Worm (Caenorhabditis elegans) whole organism, young adult: ENCODE results near the gene tig-2.

Source experiments
- B0336.3 ChIP-seq: fragments of 200-800 bp; sonication (Bioruptor generic); IDR thresholded peaks from 2 replicates; pipeline ENCODE4 v1.3.6; 2022; ENCODE audit warnings: missing genetic modification characterization, missing compliant biosample characterization
- D2030.7 ChIP-seq: fragments of 200-800 bp; sonication (Bioruptor generic); IDR thresholded peaks from 2 replicates; pipeline ENCODE4 v1.3.6; 2022; ENCODE audit warnings: missing genetic modification reagents, missing genetic modification characterization, missing compliant biosample characterization
- F10E7.11 ChIP-seq: sonication (generic microtip); optimal IDR thresholded peaks from 2 replicates; lab custom pipeline; 2017; ENCODE audit warnings: mild to moderate bottlenecking, missing genetic modification characterization, moderate library complexity, missing compliant biosample characterization
- F37B4.10 ChIP-seq: fragments of 200-800 bp; sonication (Bioruptor generic); IDR thresholded peaks from 2 replicates; pipeline ENCODE4 v1.3.6; 2022; ENCODE audit warnings: missing genetic modification characterization, missing compliant biosample characterization
- F39B2.1 ChIP-seq: fragments of 200-800 bp; sonication (Bioruptor generic); IDR thresholded peaks from 2 replicates; pipeline ENCODE4 v1.3.6; 2022; ENCODE audit warnings: missing genetic modification reagents, missing genetic modification characterization, missing compliant biosample characterization
- F57A8.1 ChIP-seq: fragments of 200-800 bp; sonication (Bioruptor generic); optimal IDR thresholded peaks from 2 replicates; lab custom pipeline; 2018; ENCODE audit warnings: mild to moderate bottlenecking, missing genetic modification characterization, moderate library complexity, missing compliant biosample characterization
- T07F8.4 ChIP-seq: sonication (generic microtip); optimal IDR thresholded peaks from 2 replicates; lab custom pipeline; 2016; ENCODE audit warnings: mild to moderate bottlenecking, missing genetic modification characterization, moderate library complexity, missing compliant biosample characterization
- ama-1 ChIP-seq, 3 experiments: fragments of 150-350 bp in 1 of 3; sonication (generic microtip) in 2 of 3; optimal IDR thresholded peaks; 2 replicates each; lab custom pipeline; 2014 to 2018; ENCODE audit warnings: missing biosample characterization in 2 of 3, missing genetic modification characterization in 2 of 3, missing genetic modification reagents in 2 of 3
- aptf-3 ChIP-seq: fragments of 200-800 bp; sonication (Bioruptor generic); IDR thresholded peaks from 2 replicates; pipeline ENCODE4 v1.3.6; 2022; ENCODE audit warnings: missing genetic modification characterization, missing compliant biosample characterization
- atf-7 ChIP-seq: sonication (generic microtip); optimal IDR thresholded peaks from 2 replicates; lab custom pipeline; 2017; ENCODE audit warnings: mild to moderate bottlenecking, missing genetic modification characterization, missing compliant biosample characterization
- attf-5 ChIP-seq: fragments of 200-800 bp; sonication (Bioruptor generic); optimal IDR thresholded peaks from 2 replicates; lab custom pipeline; 2018; ENCODE audit warnings: mild to moderate bottlenecking, missing genetic modification characterization, missing compliant biosample characterization
- attf-6 ChIP-seq: fragments of 200-800 bp; sonication (Bioruptor generic); IDR thresholded peaks from 2 replicates; pipeline ENCODE4 v1.3.6; 2022; ENCODE audit warnings: missing genetic modification reagents, missing genetic modification characterization, missing compliant biosample characterization
- ceh-27 ChIP-seq: fragments of 200-800 bp; sonication (Bioruptor generic); optimal IDR thresholded peaks from 2 replicates; lab custom pipeline; 2018; ENCODE audit warnings: mild to moderate bottlenecking, missing genetic modification characterization, moderate library complexity, missing compliant biosample characterization
- chd-7 ChIP-seq: sonication (generic microtip); optimal IDR thresholded peaks from 2 replicates; lab custom pipeline; 2016; ENCODE audit warnings: mild to moderate bottlenecking, missing genetic modification characterization, moderate library complexity, missing compliant biosample characterization
- dpff-1 ChIP-seq: sonication (generic microtip); optimal IDR thresholded peaks from 2 replicates; lab custom pipeline; 2017; ENCODE audit warnings: mild to moderate bottlenecking, missing genetic modification characterization, missing compliant biosample characterization
- dpl-1 ChIP-seq: fragments of 150-350 bp; optimal IDR thresholded peaks from 2 replicates; lab custom pipeline; 2014; ENCODE audit warnings: missing biosample characterization, missing genetic modification reagents, missing genetic modification characterization
- ekl-4 ChIP-seq: fragments of 200-800 bp; sonication (Bioruptor generic); IDR thresholded peaks from 2 replicates; pipeline ENCODE4 v1.3.6; 2022; ENCODE audit warnings: missing genetic modification reagents, missing genetic modification characterization, missing compliant biosample characterization
- him-1 ChIP-seq: sonication (generic microtip); optimal IDR thresholded peaks from 2 replicates; lab custom pipeline; 2016; ENCODE audit warnings: missing genotype, missing genetic modification reagents, missing genetic modification characterization, missing compliant biosample characterization
- hlh-12 ChIP-seq: sonication (generic microtip); optimal IDR thresholded peaks from 2 replicates; lab custom pipeline; 2016; ENCODE audit warnings: missing genetic modification characterization, missing compliant biosample characterization
- hsf-1 ChIP-seq: fragments of 200-800 bp; sonication (Bioruptor generic); IDR thresholded peaks from 2 replicates; pipeline ENCODE4 v1.3.6; 2022; ENCODE audit warnings: missing genetic modification reagents, missing genetic modification characterization, missing compliant biosample characterization
- let-526 ChIP-seq: fragments of 200-800 bp; sonication (Bioruptor generic); IDR thresholded peaks from 2 replicates; pipeline ENCODE4 v1.3.6; 2022; ENCODE audit warnings: missing genetic modification reagents, missing genetic modification characterization, missing compliant biosample characterization
- lir-1 ChIP-seq: fragments of 200-800 bp; sonication (Bioruptor generic); conservative IDR thresholded peaks from 2 replicates; pipeline ENCODE4 v1.3.6; 2022; ENCODE audit warnings: missing genetic modification reagents, missing genetic modification characterization, missing compliant biosample characterization
- lsy-27 ChIP-seq: sonication (generic microtip); optimal IDR thresholded peaks from 2 replicates; lab custom pipeline; 2017; ENCODE audit warnings: missing genetic modification characterization, mild to moderate bottlenecking, missing compliant biosample characterization, antibody characterized with exemption, missing genotype, borderline replicate concordance; ENCODE audit not compliant: insufficient read depth
- madf-3 ChIP-seq: fragments of 200-800 bp; sonication (Bioruptor generic); IDR thresholded peaks from 2 replicates; pipeline ENCODE4 v1.3.6; 2022; ENCODE audit warnings: missing genetic modification reagents, missing genetic modification characterization, missing compliant biosample characterization
- mcd-1 ChIP-seq: fragments of 200-800 bp; sonication (Bioruptor generic); IDR thresholded peaks from 2 replicates; pipeline ENCODE4 v1.3.6; 2022; ENCODE audit warnings: missing genetic modification reagents, missing genetic modification characterization, missing compliant biosample characterization
- mel-28 ChIP-seq: sonication (generic microtip); optimal IDR thresholded peaks from 2 replicates; lab custom pipeline; 2016; ENCODE audit warnings: borderline replicate concordance, mild to moderate bottlenecking, missing genetic modification characterization, missing compliant biosample characterization
- mxl-1 ChIP-seq: sonication (generic microtip); optimal IDR thresholded peaks from 2 replicates; lab custom pipeline; 2016; ENCODE audit warnings: missing genetic modification characterization, missing compliant biosample characterization
- nfya-1 ChIP-seq: sonication (generic microtip); optimal IDR thresholded peaks from 2 replicates; lab custom pipeline; 2017; ENCODE audit warnings: antibody characterized with exemption, missing compliant biosample characterization, missing genetic modification characterization, borderline replicate concordance; ENCODE audit not compliant: insufficient read depth
- nfyb-1 ChIP-seq: fragments of 200-800 bp; sonication (Bioruptor generic); IDR thresholded peaks from 2 replicates; pipeline ENCODE4 v1.3.6; 2022; ENCODE audit warnings: missing genetic modification reagents, missing genetic modification characterization, missing compliant biosample characterization
- nhr-120 ChIP-seq: fragments of 200-800 bp; sonication (Bioruptor generic); IDR thresholded peaks from 2 replicates; pipeline ENCODE4 v1.3.6; 2022; ENCODE audit warnings: missing genetic modification characterization, missing compliant biosample characterization
- nhr-80 ChIP-seq: sonication (generic microtip); optimal IDR thresholded peaks from 2 replicates; lab custom pipeline; 2016; ENCODE audit warnings: missing genetic modification characterization, missing compliant biosample characterization
- nhr-90 ChIP-seq: sonication (generic microtip); optimal IDR thresholded peaks from 2 replicates; lab custom pipeline; 2016; ENCODE audit warnings: missing genotype, mild to moderate bottlenecking, missing genetic modification characterization, missing compliant biosample characterization
- pbrm-1 ChIP-seq: fragments of 200-800 bp; sonication (Bioruptor generic); IDR thresholded peaks from 2 replicates; pipeline ENCODE4 v1.3.6; 2022; ENCODE audit warnings: missing genetic modification reagents, missing genetic modification characterization, missing compliant biosample characterization
- pha-4 ChIP-seq: fragments of 150-350 bp; sonication (generic microtip); optimal IDR thresholded peaks from 2 replicates; lab custom pipeline; 2014; ENCODE audit warnings: missing biosample characterization, missing genetic modification reagents, missing genetic modification characterization
- rec-8 ChIP-seq, 2 experiments: sonication (generic microtip); optimal IDR thresholded peaks; 2 replicates each; lab custom pipeline; 2016; ENCODE audit warnings: mild to moderate bottlenecking in 2 of 2, missing genetic modification characterization in 2 of 2, missing genetic modification reagents in 2 of 2, missing genotype in 2 of 2, missing biosample characterization in 1 of 2, missing compliant biosample characterization in 1 of 2, moderate library complexity in 1 of 2
- snpc-1.1 ChIP-seq: sonication (generic microtip); optimal IDR thresholded peaks from 2 replicates; lab custom pipeline; 2017; ENCODE audit warnings: missing genetic modification characterization, mild to moderate bottlenecking, missing compliant biosample characterization, antibody characterized with exemption, moderate library complexity, missing genotype, missing genetic modification reagents; ENCODE audit not compliant: insufficient read depth
- snpc-4 ChIP-seq, 5 experiments: fragments of 150-350 bp in 1 of 5; sonication (generic microtip) in 4 of 5; optimal IDR thresholded peaks; 2 replicates each; lab custom pipeline; 2014 to 2018; ENCODE audit warnings: missing genetic modification characterization in 5 of 5, missing biosample characterization in 3 of 5, antibody characterized with exemption in 2 of 5, mild to moderate bottlenecking in 2 of 5, missing compliant biosample characterization in 2 of 5, missing genotype in 2 of 5, moderate library complexity in 2 of 5, missing genetic modification reagents in 1 of 5
- tbp1 ChIP-seq: fragments of 200-800 bp; sonication (Bioruptor generic); optimal IDR thresholded peaks from 2 replicates; lab custom pipeline; 2018; ENCODE audit warnings: mild to moderate bottlenecking, missing genetic modification characterization, missing compliant biosample characterization
- tlf-1 ChIP-seq: fragments of 200-800 bp; sonication (Bioruptor generic); optimal IDR thresholded peaks from 2 replicates; lab custom pipeline; 2018; ENCODE audit warnings: mild to moderate bottlenecking, missing genetic modification characterization, missing compliant biosample characterization
- zim-3 ChIP-seq: sonication (generic microtip); optimal IDR thresholded peaks from 2 replicates; lab custom pipeline; 2017; ENCODE audit warnings: mild to moderate bottlenecking, missing genetic modification characterization, moderate library complexity, missing compliant biosample characterization
- ztf-18 ChIP-seq: sonication (generic microtip); optimal IDR thresholded peaks from 2 replicates; lab custom pipeline; 2016; ENCODE audit warnings: missing genotype, mild to moderate bottlenecking, missing genetic modification characterization, missing compliant biosample characterization
- ztf-22 ChIP-seq: fragments of 200-800 bp; sonication (Bioruptor generic); optimal IDR thresholded peaks from 2 replicates; lab custom pipeline; 2018; ENCODE audit warnings: mild to moderate bottlenecking, missing genetic modification characterization, moderate library complexity, missing compliant biosample characterization
- ztf-26 ChIP-seq: sonication (generic microtip); optimal IDR thresholded peaks from 2 replicates; lab custom pipeline; 2017; ENCODE audit warnings: missing genetic modification characterization, missing compliant biosample characterization
- ztf-28 ChIP-seq: fragments of 200-800 bp; sonication (Bioruptor generic); IDR thresholded peaks from 2 replicates; pipeline ENCODE4 v1.3.6; 2022; ENCODE audit warnings: missing genetic modification reagents, missing genetic modification characterization, missing compliant biosample characterization
- ztf-3 ChIP-seq: fragments of 200-800 bp; sonication (Bioruptor generic); optimal IDR thresholded peaks from 2 replicates; lab custom pipeline; 2018; ENCODE audit warnings: mild to moderate bottlenecking, missing genetic modification characterization, missing compliant biosample characterization

The tig-2 gene

DNA sequence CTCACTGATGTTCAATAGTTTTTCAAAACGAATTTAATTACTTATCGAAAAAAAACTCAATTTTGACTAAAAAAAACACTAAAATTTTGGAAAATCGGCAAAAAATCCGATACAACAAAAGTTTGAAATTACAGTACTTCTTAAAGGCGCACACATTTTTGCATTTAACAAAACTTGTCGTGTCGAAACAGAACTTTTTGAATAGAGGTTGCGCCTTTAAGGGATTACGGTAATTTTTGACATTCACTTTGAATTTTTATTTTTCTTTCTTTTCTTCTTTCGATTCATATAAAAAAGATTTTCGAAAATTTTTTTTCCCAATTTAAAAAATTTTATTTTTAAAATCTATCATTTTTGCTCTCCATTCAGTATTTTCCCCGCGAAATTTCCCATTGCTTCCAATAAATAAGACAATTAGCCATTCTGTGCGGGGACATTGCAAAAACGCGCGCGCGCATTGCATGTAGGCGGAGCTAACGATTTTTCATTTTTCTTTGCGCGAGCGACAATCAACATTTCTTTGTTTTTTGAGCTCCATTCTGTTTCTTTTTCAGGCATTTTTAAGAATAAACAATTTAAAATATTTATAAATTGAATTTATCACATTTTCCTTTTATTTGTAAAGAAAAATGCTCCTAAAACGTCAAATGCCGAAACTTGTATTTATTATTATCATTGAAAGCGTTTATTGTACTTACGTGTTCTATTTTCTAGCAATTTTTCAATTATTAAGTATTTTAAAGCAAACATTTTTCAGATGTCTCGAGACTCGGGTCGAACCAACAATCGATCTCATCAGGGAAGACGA lies 1.4 kb upstream of the tig-2 start, which contains the start of gene F39G3.3 (continued):
- TF ChIP-seq mcd-1 (peak; percentile 56; the same call in 1 of the 2 replicates), ztf-26 (tag; lab: Kevin White, UChicago) (no peak), madf-3 (no peak), T07F8.4 (no peak), nhr-90 (tag; lab: Kevin White, UChicago) (no peak), mxl-1 (tag; lab: Kevin White, UChicago) (peak; percentile 41), rec-8 (tag; optimal IDR thresholded peaks at IDR 0.05; lab: Kevin White, UChicago) (no peak), pbrm-1 (peak; percentile 56; the same call in 1 of the 2 replicates), mel-28 (tag; lab: Kevin White, UChicago) (no peak), tlf-1 (GFP tag; lab: Kevin White, UChicago) (peak; percentile 65), F39B2.1 (GFP tag; lab: Robert Waterston, UW) (0 out of 2 replicates have a peak, but pooled peaks have one; percentile 17), F57A8.1 (GFP tag; lab: Kevin White, UChicago) (no peak), attf-6 (GFP tag; lab: Robert Waterston, UW) (0 out of 2 replicates have a peak, but pooled peaks have one; percentile 8), F10E7.11 (tag; lab: Kevin White, UChicago) (no peak), zim-3 (tag; lab: Kevin White, UChicago) (no peak), aptf-3 (GFP tag; lab: Robert Waterston, UW) (no peak), let-526 (GFP tag; lab: Robert Waterston, UW) (no peak), nhr-80 (tag; lab: Kevin White, UChicago) (peak; percentile 32), dpl-1 (GFP tag; lab: Kevin White, UChicago) (peak; percentile 71), ztf-18 (tag; lab: Kevin White, UChicago) (peak; percentile 72), hsf-1 (GFP tag; lab: Robert Waterston, UW) (peak; percentile 56; the same call in 1 of the 2 replicates), him-1 (tag; lab: Kevin White, UChicago) (peak; percentile 71), F37B4.10 (no peak), B0336.3 (GFP tag; lab: Robert Waterston, UW) (peak; percentile 77), ekl-4 (GFP tag; lab: Robert Waterston, UW) (peak; percentile 52; the same call in 1 of the 2 replicates), lsy-27 (tag; lab: Kevin White, UChicago) (no peak), D2030.7 (GFP tag; lab: Robert Waterston, UW) (peak; percentile 82), chd-7 (tag; lab: Kevin White, UChicago) (no peak), ama-1 (optimal IDR thresholded peaks at IDR 0.05; lab: Kevin White, UChicago) (no peak), ama-1 (GFP tag; optimal IDR thresholded peaks at IDR 0.05; lab: Kevin White, UChicago) (no peak), ztf-3 (GFP tag; lab: Kevin White, UChicago) (no peak), ztf-22 (GFP tag; lab: Kevin White, UChicago) (no peak), nhr-120 (no peak), snpc-1.1 (tag; lab: Kevin White, UChicago) (no peak), attf-5 (GFP tag; lab: Kevin White, UChicago) (peak; percentile 38), ztf-28 (GFP tag; lab: Robert Waterston, UW) (no peak), lir-1 (GFP tag; lab: Robert Waterston, UW) (peak; percentile 40; the same call in 1 of the 2 replicates), dpff-1 (no peak), nfya-1 (tag; lab: Kevin White, UChicago) (no peak), pha-4 (no peak), nfyb-1 (no peak), ceh-27 (GFP tag; lab: Kevin White, UChicago) (peak; percentile 24), hlh-12 (tag; lab: Kevin White, UChicago) (no peak), tbp1 (peak; percentile 48), atf-7 (tag; lab: Kevin White, UChicago) (no peak), snpc-4 (GFP tag; optimal IDR thresholded peaks at IDR 0.05; lab: Kevin White, UChicago) (peak; percentile 21), snpc-4 (tag; optimal IDR thresholded peaks at IDR 0.05; lab: Kevin White, UChicago) (peak in 3 of 4 experiments; percentile 43 to 64 (median 59))
